Fruit fly (Drosophila melanogaster) whole organism: ENCODE results near the gene RhoGAPp190.

ENCODE experiments used
- EcR ChIP-seq, 2 experiments: fragments of >200 bp; optimal IDR thresholded peaks; 2 replicates each; lab custom pipeline; 2017; ENCODE audit warnings: missing biosample characterization in 2 of 2, missing genetic modification characterization in 2 of 2, missing genetic modification reagents in 2 of 2
- psq ChIP-seq: fragments of >200 bp; optimal IDR thresholded peaks from 2 replicates; lab custom pipeline; 2017

- TF ChIP-seq EcR (GFP tag; optimal IDR thresholded peaks at IDR 0.05; lab: Kevin White, UChicago) (no peak), psq (lab: Kevin White, UChicago) (no peak)
Observed at dm6 chrX:17597622-17598021, 54.7 kb downstream of the RhoGAPp190 start.
